Fruit fly (Drosophila melanogaster): ENCODE results near the gene CG15408.

dm6 chr2L:3370920-3371319 lies 38.3 kb downstream of the CG15408 start:
- TF ChIP-seq ttk (optimal IDR thresholded peaks at IDR 0.05) (no peak), Sin3A (optimal IDR thresholded peaks at IDR 0.05) (no peak)
